Worm (Caenorhabditis elegans) whole organism, L4 larva: ENCODE data around the gene F14D2.15.

Experiments used
- ZK337.2 ChIP-seq: fragments of 200-800 bp; sonication (Bioruptor generic); IDR thresholded peaks from 2 replicates; pipeline ENCODE4 v1.3.6; 2022; ENCODE audit warnings: missing genetic modification reagents, missing genetic modification characterization, missing compliant biosample characterization
- aha-1 ChIP-seq: fragments of 150-350 bp; peaks from one replicate; lab custom pipeline; 2014; ENCODE audit warnings: missing biosample characterization, missing genetic modification characterization
- egl-27 ChIP-seq: sonication (generic microtip); optimal IDR thresholded peaks from 3 replicates; lab custom pipeline; 2017; ENCODE audit warnings: missing biosample characterization, missing genetic modification reagents, missing genetic modification characterization
- mep-1 ChIP-seq: fragments of 150-350 bp; sonication (generic microtip); optimal IDR thresholded peaks from 3 replicates; lab custom pipeline; 2014; ENCODE audit warnings: missing biosample characterization, missing genetic modification characterization
- nhr-10 ChIP-seq: fragments of 150-350 bp; optimal IDR thresholded peaks from 2 replicates; lab custom pipeline; 2014; ENCODE audit warnings: missing biosample characterization, missing genetic modification characterization
- nhr-11 ChIP-seq: fragments of 150-350 bp; optimal IDR thresholded peaks from 2 replicates; lab custom pipeline; 2014; ENCODE audit warnings: missing biosample characterization, missing genetic modification characterization
- nhr-77 ChIP-seq: fragments of 150-350 bp; optimal IDR thresholded peaks from 2 replicates; lab custom pipeline; 2014; ENCODE audit warnings: missing biosample characterization, missing genetic modification characterization

DNA sequence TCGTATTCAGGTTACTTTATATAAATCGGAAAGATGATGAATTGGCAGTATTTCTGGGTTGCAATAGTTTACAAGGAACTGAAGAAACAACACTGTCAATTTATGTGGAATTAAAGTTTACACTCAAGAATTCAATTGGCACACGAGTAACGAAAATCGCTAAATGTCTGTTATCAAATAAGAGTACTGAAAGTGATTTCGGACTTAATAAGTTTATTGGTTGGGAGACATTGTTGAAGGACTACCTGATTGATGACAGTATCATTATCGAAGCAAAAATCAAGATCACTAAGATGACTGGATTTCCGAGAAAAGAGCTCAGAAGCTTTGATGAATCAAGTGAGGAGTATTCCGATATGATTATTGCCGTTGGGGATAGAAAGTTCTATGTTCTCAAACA is 31.7 kb upstream of the F14D2.15 start:
- TF ChIP-seq egl-27 (tag; lab: Kevin White, UChicago) (no peak), ZK337.2 (no peak), nhr-77 (tag; lab: Kevin White, UChicago) (no peak), mep-1 (no peak), nhr-11 (tag; lab: Kevin White, UChicago) (no peak), aha-1 (tag; lab: Kevin White, UChicago) (no peak), nhr-10 (tag; lab: Kevin White, UChicago) (no peak)
